Fruit fly (Drosophila melanogaster): Measurements from ENCODE around the gene CG5181.

Gene CG5181

dm6 chr2L:7419408-7420304 lies 10.0 kb upstream of the CG5181 start:
- TF ChIP-seq CG17801 (GFP tag; optimal IDR thresholded peaks at IDR 0.05; ENCODE audit: partially characterized antibody), result no peak

dm6 chr2L:7418148-7418988 lies 8.8 kb upstream of the CG5181 start:
- TF ChIP-seq CG17801 (GFP tag; optimal IDR thresholded peaks at IDR 0.05; ENCODE audit: partially characterized antibody), result peak; percentile 61

- TF ChIP-seq CG17801 (GFP tag; optimal IDR thresholded peaks at IDR 0.05; ENCODE audit: partially characterized antibody), result no peak
Measured at dm6 chr2L:7411947-7412621, 2.5 kb upstream of the CG5181 start, which contains the start of gene chm. Gene chm, plus strand, starts transcription at chr2L:7412417.

dm6 chr2L:7410609-7411008 lies 1.0 kb upstream of the CG5181 start, which contains the start of gene CG15818:
Gene CG15818, plus strand, starts transcription at chr2L:7410909.
- no peak for TF ChIP-seq CG17801 (GFP tag; optimal IDR thresholded peaks at IDR 0.05; ENCODE audit: partially characterized antibody)

- TF ChIP-seq CG17801 (GFP tag; optimal IDR thresholded peaks at IDR 0.05; ENCODE audit: partially characterized antibody), result no peak
Measured at dm6 chr2L:7409007-7409406, 602 bp downstream of the CG5181 start.

- TF ChIP-seq CG17801 (GFP tag; optimal IDR thresholded peaks at IDR 0.05; ENCODE audit: partially characterized antibody), result no peak
Measured at dm6 chr2L:7407638-7408037, 2.0 kb downstream of the CG5181 start.

dm6 chr2L:7404923-7405322 lies 4.7 kb downstream of the CG5181 start, which contains the start of gene CG5177:
Gene CG5177, plus strand, starts transcription at chr2L:7405227.
- no peak for TF ChIP-seq CG17801 (GFP tag; optimal IDR thresholded peaks at IDR 0.05; ENCODE audit: partially characterized antibody)

- no peak for TF ChIP-seq CG17801 (GFP tag; optimal IDR thresholded peaks at IDR 0.05; ENCODE audit: partially characterized antibody)
Measured at dm6 chr2L:7401627-7402026, 8.0 kb downstream of the CG5181 start.

- TF ChIP-seq CG17801 (GFP tag; optimal IDR thresholded peaks at IDR 0.05; ENCODE audit: partially characterized antibody), result no peak
Measured at dm6 chr2L:7401025-7401424, 8.6 kb downstream of the CG5181 start, which contains the start of gene CG5171. Gene CG5171, plus strand, starts transcription at chr2L:7401335.

- no peak for TF ChIP-seq CG17801 (GFP tag; optimal IDR thresholded peaks at IDR 0.05; ENCODE audit: partially characterized antibody)
Measured at dm6 chr2L:7398528-7398927, 11.1 kb downstream of the CG5181 start, which contains the start of gene CG5160. Gene CG5160, minus strand, starts transcription at chr2L:7398750.

- no peak for TF ChIP-seq CG17801 (GFP tag; optimal IDR thresholded peaks at IDR 0.05; ENCODE audit: partially characterized antibody)
Measured at dm6 chr2L:7397746-7398145, 11.9 kb downstream of the CG5181 start.

- no peak for TF ChIP-seq CG17801 (GFP tag; optimal IDR thresholded peaks at IDR 0.05; ENCODE audit: partially characterized antibody)
Measured at dm6 chr2L:7396962-7397361, 12.6 kb downstream of the CG5181 start.

- peak; percentile 65 for TF ChIP-seq CG17801 (GFP tag; optimal IDR thresholded peaks at IDR 0.05; ENCODE audit: partially characterized antibody)
Measured at dm6 chr2L:7395813-7396212, 13.8 kb downstream of the CG5181 start.

- no peak for TF ChIP-seq CG17801 (GFP tag; optimal IDR thresholded peaks at IDR 0.05; ENCODE audit: partially characterized antibody)
Measured at dm6 chr2L:7387813-7388558, 21.6 kb downstream of the CG5181 start, which contains the start of the genes CG5149 and gudu. Gene CG5149, minus strand, starts transcription at chr2L:7388253. Gene gudu, plus strand, starts transcription at chr2L:7388508.

Data from ovary, adult (tissue).